Worm (Caenorhabditis elegans): ENCODE measurements around the gene K09C6.7.

ce11 chrV:801555-802060 lies 37.3 kb downstream of the K09C6.7 start:
- no peak for TF ChIP-seq W03F9.2 (tag; optimal IDR thresholded peaks at IDR 0.05)
- no peak for TF ChIP-seq dao-5 (tag; optimal IDR thresholded peaks at IDR 0.05)
